Fruit fly (Drosophila melanogaster): ENCODE data around the gene Cpr67Fa1.

The Cpr67Fa1 gene

DNA sequence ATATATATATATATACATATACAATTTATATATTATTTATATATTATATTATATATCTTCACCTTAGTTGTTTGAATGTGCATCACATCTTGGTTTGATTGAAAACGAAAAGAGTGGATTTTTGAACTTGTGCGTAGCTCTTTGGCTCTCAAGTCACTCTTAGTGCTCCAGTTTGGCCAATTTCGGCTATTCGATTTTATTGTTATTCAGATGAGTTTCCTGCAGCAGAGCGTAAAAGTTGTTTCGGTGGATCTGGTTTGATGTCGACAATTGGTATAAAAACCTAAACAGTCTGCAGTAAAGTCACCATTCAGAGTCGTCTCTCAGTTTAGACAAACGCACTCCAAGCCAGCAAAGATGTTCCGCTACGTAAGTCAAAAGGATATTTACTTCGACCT lies at the start of gene Cpr67Fa1:
Cpr67Fa1 (plus strand) TSS at position 299 of the 398 bp plus-strand sequence.
- TF ChIP-seq psq (optimal IDR thresholded peaks at IDR 0.05), result no peak
- no peak for TF ChIP-seq Dll (optimal IDR thresholded peaks at IDR 0.05)
- TF ChIP-seq EcR (GFP tag; optimal IDR thresholded peaks at IDR 0.05), result no peak
- TF ChIP-seq pan (optimal IDR thresholded peaks at IDR 0.05), result no peak
- TF ChIP-seq usp (GFP tag; optimal IDR thresholded peaks at IDR 0.05), result no peak
- TF ChIP-seq CG8478 (optimal IDR thresholded peaks at IDR 0.05), result no peak

DNA sequence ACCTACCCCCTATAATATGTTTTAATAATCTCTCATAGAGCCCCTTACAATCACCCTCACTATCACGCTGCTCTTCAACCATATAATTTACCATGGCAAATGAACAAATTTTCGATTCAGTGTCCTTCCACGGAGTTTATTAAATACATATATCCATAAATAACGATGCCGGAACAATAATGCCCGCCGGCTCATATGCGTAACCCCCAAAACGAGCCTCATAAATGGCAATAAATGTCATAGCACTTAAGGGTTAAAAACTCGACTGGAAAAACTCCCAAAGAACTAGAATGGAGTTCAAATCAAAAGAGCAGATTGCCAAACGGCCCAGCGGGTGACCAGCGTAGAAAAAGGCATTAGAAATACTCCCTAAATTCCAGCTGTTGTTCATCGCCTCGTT lies 48.9 kb upstream of the Cpr67Fa1 start:
- TF ChIP-seq pan (optimal IDR thresholded peaks at IDR 0.05), result no peak
- TF ChIP-seq EcR (GFP tag; optimal IDR thresholded peaks at IDR 0.05), result no peak
- TF ChIP-seq psq (optimal IDR thresholded peaks at IDR 0.05), result no peak
- no peak for TF ChIP-seq Dll (optimal IDR thresholded peaks at IDR 0.05)
- no peak for TF ChIP-seq CG8478 (optimal IDR thresholded peaks at IDR 0.05)
- no peak for TF ChIP-seq usp (GFP tag; optimal IDR thresholded peaks at IDR 0.05)

DNA sequence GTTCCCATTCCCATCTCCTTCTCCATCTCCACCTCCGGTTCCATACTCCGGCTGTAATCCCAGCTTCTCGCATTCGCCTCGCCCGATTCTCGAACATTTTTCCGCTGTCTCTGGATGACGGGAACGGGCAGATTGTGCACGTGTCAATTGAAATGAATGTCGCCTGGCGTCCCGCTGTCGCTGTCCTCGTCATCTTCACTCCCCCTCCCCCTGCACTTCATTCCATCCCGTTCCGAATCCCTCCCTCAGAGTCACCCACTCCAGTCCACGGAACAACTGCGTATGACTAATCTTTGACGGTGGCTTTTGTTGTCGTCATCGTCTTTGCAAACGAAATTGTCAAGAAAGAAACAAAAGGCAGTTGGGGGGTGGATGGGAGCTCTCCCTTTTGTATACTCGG lies 47.9 kb upstream of the Cpr67Fa1 start:
- TF ChIP-seq pan (optimal IDR thresholded peaks at IDR 0.05), result no peak
- no peak for TF ChIP-seq EcR (GFP tag; optimal IDR thresholded peaks at IDR 0.05)

DNA sequence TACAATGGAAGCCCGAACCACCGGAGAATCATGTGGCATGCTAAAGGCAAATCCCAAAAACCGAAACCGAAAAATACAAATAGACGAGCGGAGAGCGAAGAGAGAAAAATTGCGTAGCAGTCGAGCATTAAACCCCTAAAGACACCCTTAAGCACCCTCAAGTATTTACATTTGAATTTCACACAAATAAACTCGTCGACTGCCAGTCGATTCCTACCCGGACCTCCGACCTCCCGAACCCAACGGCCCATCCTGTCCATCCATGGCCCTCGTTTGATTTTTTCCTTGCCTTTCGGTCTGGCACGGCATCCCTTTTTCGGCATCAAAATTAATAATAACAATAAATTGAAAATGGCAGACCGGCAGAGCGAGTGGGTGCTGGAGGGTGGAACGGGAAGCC lies 47.0 kb upstream of the Cpr67Fa1 start:
- TF ChIP-seq Dll (optimal IDR thresholded peaks at IDR 0.05), result no peak
- TF ChIP-seq EcR (GFP tag; optimal IDR thresholded peaks at IDR 0.05), result no peak
- no peak for TF ChIP-seq psq (optimal IDR thresholded peaks at IDR 0.05)
- TF ChIP-seq pan (optimal IDR thresholded peaks at IDR 0.05), result no peak
- no peak for TF ChIP-seq usp (GFP tag; optimal IDR thresholded peaks at IDR 0.05)
- no peak for TF ChIP-seq CG8478 (optimal IDR thresholded peaks at IDR 0.05)

DNA sequence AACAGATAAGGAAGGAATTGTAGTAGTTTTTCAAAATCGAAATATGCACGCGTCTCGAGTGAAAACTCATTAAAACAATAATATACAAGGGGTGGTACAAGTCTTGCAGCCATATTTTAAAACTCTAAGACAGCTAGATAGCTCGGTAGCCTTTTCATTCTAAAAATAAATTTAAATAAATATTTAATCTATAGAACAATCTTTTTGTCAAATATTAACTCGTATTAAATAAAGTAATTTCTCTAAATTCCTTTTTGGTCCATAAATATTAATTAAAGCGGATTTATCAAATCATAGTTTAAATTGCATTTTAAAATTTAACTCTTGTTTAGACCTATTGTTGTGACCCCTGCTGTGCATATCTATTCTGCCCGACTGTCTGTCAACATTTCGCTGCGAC lies 46.5 kb upstream of the Cpr67Fa1 start:
- TF ChIP-seq CG8478 (optimal IDR thresholded peaks at IDR 0.05) (no peak), usp (GFP tag; optimal IDR thresholded peaks at IDR 0.05) (no peak), Dll (optimal IDR thresholded peaks at IDR 0.05) (no peak), EcR (GFP tag; optimal IDR thresholded peaks at IDR 0.05) (no peak), pan (optimal IDR thresholded peaks at IDR 0.05) (no peak), psq (optimal IDR thresholded peaks at IDR 0.05) (no peak)

DNA sequence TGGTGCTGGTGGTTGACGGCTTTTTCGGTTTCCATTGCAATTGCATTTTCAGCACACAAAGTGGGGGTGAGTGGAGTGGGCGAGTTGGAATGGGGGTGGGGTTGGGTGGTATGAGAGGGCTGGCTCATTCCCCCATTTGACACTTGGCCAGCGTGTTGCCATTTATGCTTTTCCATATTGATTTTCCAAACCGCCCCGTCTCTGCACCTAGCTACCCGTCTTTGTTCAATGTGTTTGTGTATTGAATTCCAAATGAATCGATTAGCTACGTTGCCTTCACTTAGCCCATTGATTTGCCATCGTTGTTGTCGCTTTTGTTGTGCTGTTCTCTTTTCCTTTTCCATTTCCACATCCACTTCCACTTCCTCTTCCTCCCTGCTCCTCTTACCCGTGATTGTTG lies 46.1 kb upstream of the Cpr67Fa1 start:
- TF ChIP-seq pan (optimal IDR thresholded peaks at IDR 0.05), result no peak
- no peak for TF ChIP-seq psq (optimal IDR thresholded peaks at IDR 0.05)
- TF ChIP-seq CG8478 (optimal IDR thresholded peaks at IDR 0.05), result no peak
- TF ChIP-seq EcR (GFP tag; optimal IDR thresholded peaks at IDR 0.05), result no peak
- TF ChIP-seq usp (GFP tag; optimal IDR thresholded peaks at IDR 0.05), result no peak
- no peak for TF ChIP-seq Dll (optimal IDR thresholded peaks at IDR 0.05)

DNA sequence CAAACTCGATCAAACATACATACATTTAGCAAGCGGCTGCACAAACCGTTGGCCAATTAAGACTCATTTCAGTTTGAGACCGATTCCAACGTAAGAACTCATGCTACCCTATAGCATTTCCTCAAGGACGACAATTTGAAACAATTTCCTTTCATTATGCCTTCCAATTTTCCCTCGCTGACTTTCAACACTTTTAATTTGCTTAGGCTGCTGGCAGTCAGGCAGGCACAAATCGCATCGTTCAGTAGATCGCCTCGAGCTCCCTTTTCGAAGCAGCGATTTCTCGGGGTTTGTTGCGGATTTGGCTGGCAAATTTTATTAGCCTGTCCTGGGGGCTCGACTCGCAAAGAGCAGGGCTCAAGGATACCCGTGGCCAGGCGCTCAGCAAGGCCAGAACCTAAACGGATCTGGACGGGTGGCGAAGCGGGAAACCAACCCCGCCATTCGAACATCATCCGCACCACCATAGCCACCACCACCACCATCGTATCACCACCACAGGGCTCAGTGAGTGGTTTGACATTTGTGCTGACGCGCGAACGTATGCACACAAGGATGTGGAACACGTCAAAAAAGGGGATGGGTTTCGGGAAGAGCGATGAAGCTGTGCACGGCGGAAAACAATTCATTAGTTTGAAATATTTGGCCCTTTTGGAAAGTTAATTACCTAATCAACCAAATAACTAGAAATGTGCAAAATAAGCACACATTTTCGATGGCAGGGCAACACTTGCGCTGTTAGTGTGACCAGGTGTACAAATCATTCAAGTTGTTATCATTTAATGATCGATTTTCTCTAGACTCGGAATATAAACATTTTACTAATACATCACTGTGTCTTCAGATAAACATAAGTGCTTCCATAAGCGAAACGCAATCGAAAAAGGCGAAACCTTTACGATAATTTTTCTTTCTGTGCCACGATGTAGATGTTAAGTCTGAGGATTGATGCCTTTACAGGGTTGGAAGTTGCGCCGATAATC lies 45.0 kb upstream of the Cpr67Fa1 start:
- TF ChIP-seq usp (GFP tag; optimal IDR thresholded peaks at IDR 0.05) (no peak), Dll (optimal IDR thresholded peaks at IDR 0.05) (no peak), pan (optimal IDR thresholded peaks at IDR 0.05) (no peak), EcR (GFP tag; optimal IDR thresholded peaks at IDR 0.05) (no peak), psq (optimal IDR thresholded peaks at IDR 0.05) (no peak), CG8478 (optimal IDR thresholded peaks at IDR 0.05) (no peak)

DNA sequence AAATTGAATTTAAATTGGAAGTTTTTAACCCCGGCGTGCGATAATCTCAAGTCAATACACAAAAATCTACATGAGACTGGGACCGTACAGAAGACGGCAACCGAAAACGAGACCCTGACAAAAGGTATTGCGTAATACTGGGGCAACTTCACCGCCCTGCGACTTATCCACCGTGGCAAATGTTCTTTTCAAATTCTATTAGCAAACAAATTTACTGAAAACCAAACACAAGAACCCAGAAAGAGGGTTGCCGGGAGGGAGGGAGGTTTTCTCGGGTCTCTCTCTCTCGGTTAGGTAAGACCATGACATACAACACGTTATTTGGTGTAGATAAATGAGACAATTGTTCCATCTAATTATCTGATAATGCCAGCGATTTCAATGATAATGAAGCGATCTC lies 44.0 kb upstream of the Cpr67Fa1 start:
- no peak for TF ChIP-seq pan (optimal IDR thresholded peaks at IDR 0.05)
- TF ChIP-seq usp (GFP tag; optimal IDR thresholded peaks at IDR 0.05), result no peak
- TF ChIP-seq Dll (optimal IDR thresholded peaks at IDR 0.05), result no peak
- TF ChIP-seq CG8478 (optimal IDR thresholded peaks at IDR 0.05), result no peak
- TF ChIP-seq psq (optimal IDR thresholded peaks at IDR 0.05), result no peak
- no peak for TF ChIP-seq EcR (GFP tag; optimal IDR thresholded peaks at IDR 0.05)

DNA sequence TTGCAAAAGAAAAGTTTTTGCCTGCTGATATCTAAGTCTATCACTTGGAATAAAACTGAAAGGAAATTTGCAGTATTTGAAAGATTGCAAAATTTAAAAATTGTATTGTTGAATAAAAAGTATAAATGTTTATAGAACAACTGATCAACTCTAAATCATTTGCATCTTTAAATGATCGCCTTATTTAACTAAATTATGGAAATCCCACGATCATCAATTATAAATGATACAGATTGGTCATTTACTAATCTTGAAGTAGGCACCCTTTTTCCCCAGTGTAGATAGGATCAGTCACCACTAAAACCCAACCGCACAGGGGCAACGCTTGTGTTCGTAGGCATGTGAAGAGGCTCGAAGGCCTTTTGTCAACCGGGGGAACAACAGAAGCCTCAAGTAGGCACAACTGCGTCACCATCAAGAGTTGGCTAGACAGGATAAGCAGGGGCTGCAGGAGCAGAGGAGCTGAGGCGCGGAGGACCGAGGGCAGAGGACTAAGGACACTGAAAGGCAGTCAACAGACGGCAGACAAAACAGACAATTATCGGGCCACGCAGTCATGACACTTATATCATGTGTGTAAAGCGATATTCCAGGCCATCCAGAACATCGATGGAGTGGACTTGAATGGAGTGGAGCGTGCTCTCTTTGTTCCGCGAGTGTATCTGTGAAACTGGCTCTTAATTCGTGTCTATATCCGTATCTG lies 41.8 kb upstream of the Cpr67Fa1 start:
- TF ChIP-seq pan (optimal IDR thresholded peaks at IDR 0.05) (peak; percentile 26), CG8478 (optimal IDR thresholded peaks at IDR 0.05) (no peak)

DNA sequence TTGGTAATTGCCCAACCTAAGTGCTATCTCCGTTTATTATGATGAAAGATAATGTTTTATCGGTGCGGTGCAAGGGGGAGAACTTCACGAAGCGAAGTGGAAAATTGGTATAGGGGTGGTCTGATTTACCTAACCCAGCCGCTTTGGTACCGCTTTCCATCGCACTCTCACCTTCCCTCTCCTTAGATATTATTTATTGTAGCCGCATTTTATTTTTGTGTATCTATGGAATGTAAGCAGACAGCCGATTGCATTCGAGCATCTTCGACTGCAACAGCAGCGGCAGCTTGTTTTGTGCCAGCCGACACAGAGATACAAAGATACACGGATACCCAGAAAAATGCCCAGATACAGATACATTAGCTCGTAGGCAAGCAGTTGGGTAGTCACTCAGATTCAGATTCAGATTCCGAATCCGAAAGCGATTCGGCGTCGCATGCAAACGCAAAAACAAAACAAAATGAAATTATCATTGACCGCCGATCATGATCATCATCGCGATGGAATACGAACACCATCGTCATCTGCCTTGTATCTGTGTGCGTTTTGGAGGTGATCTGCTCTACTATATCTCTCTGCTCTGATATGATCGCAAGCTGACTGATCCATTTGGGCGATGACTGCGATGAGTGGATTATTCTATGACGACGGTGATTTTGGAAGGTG lies 40.9 kb upstream of the Cpr67Fa1 start:
- TF ChIP-seq CG8478 (optimal IDR thresholded peaks at IDR 0.05) (no peak), EcR (GFP tag; optimal IDR thresholded peaks at IDR 0.05) (no peak), psq (optimal IDR thresholded peaks at IDR 0.05) (no peak), Dll (optimal IDR thresholded peaks at IDR 0.05) (no peak), pan (optimal IDR thresholded peaks at IDR 0.05) (no peak), usp (GFP tag; optimal IDR thresholded peaks at IDR 0.05) (no peak)

DNA sequence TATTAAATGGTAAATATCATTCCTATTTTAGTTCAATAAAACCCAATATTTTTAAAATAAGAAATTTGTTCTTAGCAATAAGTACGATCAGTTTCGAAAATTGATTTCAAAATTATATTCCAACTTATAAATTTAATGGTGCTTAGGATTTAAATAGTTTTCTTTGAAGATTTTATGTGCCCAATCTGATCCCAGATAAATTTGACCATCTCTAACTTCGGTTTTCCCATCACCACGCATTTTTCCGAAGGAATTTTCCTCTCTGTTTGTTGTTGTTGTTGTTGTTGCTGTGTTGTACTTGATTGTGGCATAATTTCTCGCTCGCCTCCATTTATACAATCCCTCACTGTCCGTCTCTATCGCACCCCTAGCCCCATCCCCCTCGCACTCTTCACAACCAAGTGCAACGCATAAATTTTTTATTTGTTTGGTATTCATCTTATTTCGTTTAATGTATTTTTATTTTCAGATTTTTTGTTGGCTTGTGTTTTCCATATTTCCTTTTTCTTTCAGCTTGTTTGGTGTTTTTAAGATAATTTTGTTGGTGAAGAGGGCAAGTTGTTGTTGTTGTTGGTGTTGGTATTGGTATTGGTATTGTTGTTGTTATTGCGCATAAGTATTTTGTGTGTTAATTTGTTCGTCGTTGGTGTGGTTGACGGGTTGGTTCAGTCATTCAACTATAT lies 40.0 kb upstream of the Cpr67Fa1 start:
- no peak for TF ChIP-seq EcR (GFP tag; optimal IDR thresholded peaks at IDR 0.05)
- no peak for TF ChIP-seq CG8478 (optimal IDR thresholded peaks at IDR 0.05)
- TF ChIP-seq psq (optimal IDR thresholded peaks at IDR 0.05), result no peak
- TF ChIP-seq usp (GFP tag; optimal IDR thresholded peaks at IDR 0.05), result no peak
- TF ChIP-seq pan (optimal IDR thresholded peaks at IDR 0.05), result no peak
- no peak for TF ChIP-seq Dll (optimal IDR thresholded peaks at IDR 0.05)

Measured in whole organism.